Worm (Caenorhabditis elegans) whole organism, late embryonic: ENCODE results near the gene brc-2.
A peak's percentile ranks its signal among the peaks of the same experiment; 100 is the strongest.

Source experiments
- C08G9.2 ChIP-seq: sonication (generic microtip); optimal IDR thresholded peaks from 2 replicates; lab custom pipeline; 2016; ENCODE audit warnings: mild to moderate bottlenecking, missing genetic modification characterization, moderate library complexity, missing compliant biosample characterization
- C38D4.7 ChIP-seq: fragments of 200-800 bp; sonication (Bioruptor generic); optimal IDR thresholded peaks from 2 replicates; lab custom pipeline; 2018; ENCODE audit warnings: mild to moderate bottlenecking, missing genetic modification characterization, moderate library complexity, missing compliant biosample characterization
- T23F11.4 ChIP-seq: fragments of 200-800 bp; sonication (Bioruptor generic); optimal IDR thresholded peaks from 2 replicates; lab custom pipeline; 2018; ENCODE audit warnings: mild to moderate bottlenecking, missing genetic modification characterization, missing compliant biosample characterization
- Y22D7AL.16 ChIP-seq: sonication (generic microtip); optimal IDR thresholded peaks from 2 replicates; lab custom pipeline; 2016; ENCODE audit warnings: missing genetic modification characterization, missing compliant biosample characterization
- ahr-1 ChIP-seq: sonication (generic microtip); optimal IDR thresholded peaks from 2 replicates; lab custom pipeline; 2016; ENCODE audit warnings: missing genetic modification characterization, missing compliant biosample characterization
- ama-1 ChIP-seq: fragments of 150-350 bp; optimal IDR thresholded peaks from 2 replicates; lab custom pipeline; 2014
- ceh-14 ChIP-seq: sonication (generic microtip); optimal IDR thresholded peaks from 2 replicates; lab custom pipeline; 2016; ENCODE audit warnings: missing genotype, missing genetic modification characterization, missing compliant biosample characterization
- ceh-18 ChIP-seq: sonication (generic microtip); optimal IDR thresholded peaks from 2 replicates; lab custom pipeline; 2016; ENCODE audit warnings: missing genetic modification characterization, missing compliant biosample characterization
- ceh-19 ChIP-seq: fragments of 200-800 bp; sonication (Bioruptor generic); optimal IDR thresholded peaks from 2 replicates; lab custom pipeline; 2018; ENCODE audit warnings: mild to moderate bottlenecking, missing genetic modification characterization, missing compliant biosample characterization
- ceh-22 ChIP-seq: sonication (generic microtip); optimal IDR thresholded peaks from 2 replicates; lab custom pipeline; 2017; ENCODE audit warnings: missing biosample characterization, missing genetic modification characterization
- ceh-24 ChIP-seq: sonication (generic microtip); optimal IDR thresholded peaks from 2 replicates; lab custom pipeline; 2016; ENCODE audit warnings: mild to moderate bottlenecking, missing genetic modification characterization, missing compliant biosample characterization
- ceh-31 ChIP-seq: sonication (generic microtip); optimal IDR thresholded peaks from 2 replicates; lab custom pipeline; 2016; ENCODE audit warnings: missing genetic modification characterization, missing compliant biosample characterization
- dmd-4 ChIP-seq: sonication (generic microtip); optimal IDR thresholded peaks from 2 replicates; lab custom pipeline; 2016; ENCODE audit warnings: borderline replicate concordance, missing genetic modification characterization, missing compliant biosample characterization
- dve-1 ChIP-seq: sonication (generic microtip); optimal IDR thresholded peaks from 2 replicates; lab custom pipeline; 2017; ENCODE audit warnings: antibody characterized with exemption, mild to moderate bottlenecking, missing genetic modification characterization, missing compliant biosample characterization
- elt-2 ChIP-seq: sonication (generic microtip); optimal IDR thresholded peaks from 2 replicates; lab custom pipeline; 2016; ENCODE audit warnings: missing genetic modification reagents, missing genetic modification characterization, missing compliant biosample characterization
- elt-4 ChIP-seq: sonication (generic microtip); optimal IDR thresholded peaks from 2 replicates; lab custom pipeline; 2016; ENCODE audit warnings: missing genetic modification characterization, missing compliant biosample characterization
- ets-4 ChIP-seq: sonication (generic microtip); optimal IDR thresholded peaks from 2 replicates; lab custom pipeline; 2016; ENCODE audit warnings: missing genetic modification characterization, missing compliant biosample characterization
- eyg-1 ChIP-seq: sonication (generic microtip); optimal IDR thresholded peaks from 2 replicates; lab custom pipeline; 2016; ENCODE audit warnings: missing genotype, missing genetic modification characterization, missing compliant biosample characterization
- fkh-6 ChIP-seq: sonication (generic microtip); optimal IDR thresholded peaks from 2 replicates; lab custom pipeline; 2016; ENCODE audit warnings: missing genetic modification characterization, missing compliant biosample characterization
- gmeb-2 ChIP-seq: sonication (generic microtip); optimal IDR thresholded peaks from 2 replicates; lab custom pipeline; 2016; ENCODE audit warnings: missing genetic modification characterization, inconsistent platforms, missing compliant biosample characterization
- hlh-13 ChIP-seq: fragments of 200-800 bp; sonication (Bioruptor generic); optimal IDR thresholded peaks from 2 replicates; lab custom pipeline; 2018; ENCODE audit warnings: mild to moderate bottlenecking, missing genetic modification characterization, missing compliant biosample characterization
- hlh-15 ChIP-seq: sonication (generic microtip); optimal IDR thresholded peaks from 2 replicates; lab custom pipeline; 2016; ENCODE audit warnings: missing genetic modification characterization, missing compliant biosample characterization
- hlh-6 ChIP-seq: sonication (generic microtip); optimal IDR thresholded peaks from 2 replicates; lab custom pipeline; 2016; ENCODE audit warnings: missing genotype, missing genetic modification characterization, missing compliant biosample characterization
- nfya-1 ChIP-seq: sonication (generic microtip); optimal IDR thresholded peaks from 2 replicates; lab custom pipeline; 2017; ENCODE audit warnings: missing genetic modification characterization, mild to moderate bottlenecking, missing compliant biosample characterization, antibody characterized with exemption, moderate library complexity
- npax-4 ChIP-seq: sonication (generic microtip); optimal IDR thresholded peaks from 2 replicates; lab custom pipeline; 2016; ENCODE audit warnings: missing genetic modification characterization, missing compliant biosample characterization
- odd-2 ChIP-seq: sonication (generic microtip); optimal IDR thresholded peaks from 2 replicates; lab custom pipeline; 2017; ENCODE audit warnings: antibody characterized with exemption, mild to moderate bottlenecking, missing genetic modification characterization, missing compliant biosample characterization
- pag-3 ChIP-seq: sonication (generic microtip); optimal IDR thresholded peaks from 2 replicates; lab custom pipeline; 2016; ENCODE audit warnings: missing compliant biosample characterization, missing genetic modification characterization, borderline replicate concordance
- pax-1 ChIP-seq: fragments of 150-350 bp; optimal IDR thresholded peaks from 2 replicates; lab custom pipeline; 2014; ENCODE audit warnings: missing biosample characterization, missing genetic modification characterization
- pha-2 ChIP-seq: sonication (generic microtip); optimal IDR thresholded peaks from 2 replicates; lab custom pipeline; 2017; ENCODE audit warnings: mild to moderate bottlenecking, missing genetic modification characterization, missing compliant biosample characterization
- pqm-1 ChIP-seq: sonication (generic microtip); optimal IDR thresholded peaks from 2 replicates; lab custom pipeline; 2016; ENCODE audit warnings: missing genetic modification characterization, missing compliant biosample characterization
- pros-1 ChIP-seq: fragments of 150-350 bp; optimal IDR thresholded peaks from 2 replicates; lab custom pipeline; 2014; ENCODE audit warnings: missing biosample characterization, missing genetic modification reagents, missing genetic modification characterization
- ref-2 ChIP-seq: sonication (generic microtip); optimal IDR thresholded peaks from 2 replicates; lab custom pipeline; 2016; ENCODE audit warnings: missing genetic modification characterization, missing compliant biosample characterization
- sdc-2 ChIP-seq: sonication (generic microtip); optimal IDR thresholded peaks from 2 replicates; lab custom pipeline; 2016; ENCODE audit warnings: missing genotype, missing genetic modification characterization, missing compliant biosample characterization
- syd-9 ChIP-seq: sonication (generic microtip); optimal IDR thresholded peaks from 2 replicates; lab custom pipeline; 2016; ENCODE audit warnings: mild to moderate bottlenecking, missing genetic modification characterization, moderate library complexity, missing compliant biosample characterization
- tbx-7 ChIP-seq: sonication (generic microtip); optimal IDR thresholded peaks from 2 replicates; lab custom pipeline; 2016; ENCODE audit warnings: missing genotype, missing genetic modification characterization, missing compliant biosample characterization
- ttx-3 ChIP-seq: sonication (generic microtip); optimal IDR thresholded peaks from 2 replicates; lab custom pipeline; 2016; ENCODE audit warnings: missing genetic modification reagents, missing genetic modification characterization, missing compliant biosample characterization
- unc-3 ChIP-seq, 2 experiments: fragments of 200-800 bp in 1 of 2; sonication (Bioruptor generic) in 1 of 2; sonication (generic microtip) in 1 of 2; conservative IDR thresholded peaks in 1 of 2; optimal IDR thresholded peaks in 1 of 2; 2 replicates each; pipeline versions ENCODE4 v1.3.6 to Lab custom; 2016 to 2022; ENCODE audit warnings: missing compliant biosample characterization in 2 of 2, missing genetic modification characterization in 2 of 2, missing genetic modification reagents in 1 of 2
- unc-55 ChIP-seq: sonication (generic microtip); optimal IDR thresholded peaks from 2 replicates; lab custom pipeline; 2017; ENCODE audit warnings: missing biosample characterization, missing genetic modification reagents, missing genetic modification characterization
- unc-86 ChIP-seq: sonication (generic microtip); optimal IDR thresholded peaks from 2 replicates; lab custom pipeline; 2016; ENCODE audit warnings: missing genetic modification characterization, missing compliant biosample characterization
- zip-5 ChIP-seq: sonication (generic microtip); optimal IDR thresholded peaks from 2 replicates; lab custom pipeline; 2016; ENCODE audit warnings: missing genetic modification characterization, missing compliant biosample characterization

Gene brc-2

ce11 chrIII:6895166-6895565 lies 7.7 kb downstream of the brc-2 start:
- TF ChIP-seq unc-55 (GFP tag; lab: Kevin White, UChicago) (peak; percentile 44), gmeb-2 (tag; lab: Kevin White, UChicago) (no peak), nfya-1 (tag; lab: Kevin White, UChicago) (peak; percentile 19), elt-2 (peak; percentile 68), ceh-22 (tag; lab: Kevin White, UChicago) (no peak), ceh-18 (tag; lab: Kevin White, UChicago) (peak; percentile 57)

ce11 chrIII:6891560-6891959 lies 11.3 kb downstream of the brc-2 start, which contains the start of gene K04C2.5:
Gene K04C2.5 (minus strand): TSS chrIII:6891660.
- TF ChIP-seq ceh-22 (tag; lab: Kevin White, UChicago) (no peak), hlh-6 (tag; lab: Kevin White, UChicago) (no peak)

ce11 chrIII:6888999-6889824 lies 13.7 kb downstream of the brc-2 start, which contains the start of the genes brd-1 and K04C2.2:
Gene brd-1 (minus strand): TSS chrIII:6889504.
Gene K04C2.2 (plus strand): TSS chrIII:6889774.
- no peak for TF ChIP-seq odd-2 (tag; lab: Kevin White, UChicago)
- no peak for TF ChIP-seq hlh-15
- TF ChIP-seq ceh-18 (tag; lab: Kevin White, UChicago) = no peak
- TF ChIP-seq sdc-2 = no peak
- TF ChIP-seq C08G9.2 (tag; lab: Kevin White, UChicago) = no peak
- no peak for TF ChIP-seq hlh-13 (GFP tag; lab: Kevin White, UChicago)
- TF ChIP-seq zip-5 (tag; lab: Kevin White, UChicago) = no peak
- no peak for TF ChIP-seq ceh-31 (tag; lab: Kevin White, UChicago)
- no peak for TF ChIP-seq dmd-4
- TF ChIP-seq syd-9 = no peak
- TF ChIP-seq tbx-7 (tag; lab: Kevin White, UChicago) = no peak
- no peak for TF ChIP-seq hlh-6 (tag; lab: Kevin White, UChicago)
- no peak for TF ChIP-seq elt-2
- TF ChIP-seq unc-3 (GFP tag; conservative IDR thresholded peaks at IDR 0.05; lab: Robert Waterston, UW) = no peak
- TF ChIP-seq unc-3 (tag; optimal IDR thresholded peaks at IDR 0.05; lab: Kevin White, UChicago) = no peak
- TF ChIP-seq C38D4.7 (GFP tag; lab: Kevin White, UChicago) = no peak
- TF ChIP-seq elt-4 = no peak
- no peak for TF ChIP-seq pag-3 (tag; lab: Kevin White, UChicago)

ce11 chrIII:6888497-6888896 lies 14.4 kb downstream of the brc-2 start:
- TF ChIP-seq dve-1 (tag; lab: Kevin White, UChicago) (peak; percentile 12), ref-2 (tag; lab: Kevin White, UChicago) (peak; percentile 17), ceh-14 (tag; lab: Kevin White, UChicago) (no peak)

- peak; percentile 61 for TF ChIP-seq ref-2 (tag; lab: Kevin White, UChicago)
- peak; percentile 36 for TF ChIP-seq ceh-19 (GFP tag; lab: Kevin White, UChicago)
- TF ChIP-seq zip-5 (tag; lab: Kevin White, UChicago) = peak; percentile 33
- TF ChIP-seq npax-4 (tag; lab: Kevin White, UChicago) = peak; percentile 56
- no peak for TF ChIP-seq elt-4
- TF ChIP-seq C08G9.2 (tag; lab: Kevin White, UChicago) = peak; percentile 52
- TF ChIP-seq eyg-1 = peak; percentile 50
- no peak for TF ChIP-seq pax-1 (tag; lab: Kevin White, UChicago)
- TF ChIP-seq hlh-15 = no peak
- TF ChIP-seq ceh-24 = no peak
- peak; percentile 44 for TF ChIP-seq unc-86
- no peak for TF ChIP-seq ahr-1 (tag; lab: Kevin White, UChicago)
- no peak for TF ChIP-seq hlh-13 (GFP tag; lab: Kevin White, UChicago)
- TF ChIP-seq Y22D7AL.16 (tag; lab: Kevin White, UChicago) = peak; percentile 54
- no peak for TF ChIP-seq ama-1 (lab: Kevin White, UChicago)
- TF ChIP-seq pros-1 (tag; lab: Kevin White, UChicago) = no peak
- TF ChIP-seq pqm-1 = no peak
- TF ChIP-seq ceh-18 (tag; lab: Kevin White, UChicago) = peak; percentile 74
- no peak for TF ChIP-seq pha-2 (tag; lab: Kevin White, UChicago)
- peak; percentile 58 for TF ChIP-seq ttx-3 (tag; lab: Kevin White, UChicago)
- TF ChIP-seq fkh-6 = peak; percentile 41
- peak; percentile 78 for TF ChIP-seq hlh-6 (tag; lab: Kevin White, UChicago)
- peak; percentile 57 for TF ChIP-seq dmd-4
- peak; percentile 58 for TF ChIP-seq T23F11.4
- TF ChIP-seq pag-3 (tag; lab: Kevin White, UChicago) = no peak
- TF ChIP-seq ets-4 (tag; lab: Kevin White, UChicago) = no peak
- TF ChIP-seq odd-2 (tag; lab: Kevin White, UChicago) = no peak
- TF ChIP-seq sdc-2 = peak; percentile 68
- TF ChIP-seq ceh-22 (tag; lab: Kevin White, UChicago) = no peak
Observed at ce11 chrIII:6887574-6887973, 15.3 kb downstream of the brc-2 start.
